Worm (Caenorhabditis elegans): ENCODE measurements around the gene insc-1.

DNA sequence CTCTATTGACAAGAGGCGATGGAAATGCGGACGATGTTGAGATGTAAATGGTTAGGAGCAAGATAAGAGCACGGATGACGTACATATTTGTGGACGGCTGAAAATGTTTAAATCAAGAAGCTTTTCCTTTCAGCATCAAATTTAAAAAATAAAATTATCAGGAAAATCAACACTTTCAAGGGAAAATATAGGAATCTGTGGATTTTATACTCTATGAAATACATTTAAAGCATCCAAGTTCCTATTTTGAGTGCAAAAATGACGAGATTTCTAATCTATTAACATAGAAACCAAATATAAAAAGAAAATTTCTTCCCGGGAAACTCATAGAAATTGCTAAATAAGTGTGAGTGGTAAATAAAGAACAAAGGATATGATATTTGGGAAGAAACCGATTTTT lies 44.6 kb upstream of the insc-1 start, which contains the start of gene F45E12.6:
- TF ChIP-seq ceh-9 (tag; optimal IDR thresholded peaks at IDR 0.05) (no peak), elt-2 (tag; optimal IDR thresholded peaks at IDR 0.05) (no peak), syd-9 (tag; optimal IDR thresholded peaks at IDR 0.05) (no peak), unc-42 (tag; optimal IDR thresholded peaks at IDR 0.05) (no peak), dve-1 (tag; optimal IDR thresholded peaks at IDR 0.05) (no peak), pag-3 (tag; optimal IDR thresholded peaks at IDR 0.05; ENCODE audit: borderline replicate concordance) (no peak), nfya-1 (tag; optimal IDR thresholded peaks at IDR 0.05) (no peak), ceh-34 (tag; optimal IDR thresholded peaks at IDR 0.05) (no peak), ceh-48 (tag; optimal IDR thresholded peaks at IDR 0.05) (no peak), nhr-11 (tag; optimal IDR thresholded peaks at IDR 0.05) (no peak), pqm-1 (tag; optimal IDR thresholded peaks at IDR 0.05) (no peak), nhr-232 (tag; optimal IDR thresholded peaks at IDR 0.05) (no peak)
